Worm (Caenorhabditis elegans): ENCODE data around the gene C55C3.4.

- TF ChIP-seq unc-62 (GFP tag; optimal IDR thresholded peaks at IDR 0.05) (no peak), C04F5.9 (tag; optimal IDR thresholded peaks at IDR 0.05) (no peak), sptf-1 (tag; optimal IDR thresholded peaks at IDR 0.05) (no peak), ztf-4 (tag; optimal IDR thresholded peaks at IDR 0.05) (no peak), unc-130 (tag; optimal IDR thresholded peaks at IDR 0.05) (no peak), fos-1 (tag; optimal IDR thresholded peaks at IDR 0.05) (no peak), lin-35 (GFP tag; optimal IDR thresholded peaks at IDR 0.05) (no peak), fkh-4 (tag; optimal IDR thresholded peaks at IDR 0.05; ENCODE audit: borderline replicate concordance) (no peak), tlp-1 (tag; optimal IDR thresholded peaks at IDR 0.05) (no peak), lin-39 (tag; optimal IDR thresholded peaks at IDR 0.05) (no peak), blmp-1 (tag; optimal IDR thresholded peaks at IDR 0.05) (no peak)
Observed at ce11 chrIV:5645514-5646052, 32.4 kb downstream of the C55C3.4 start, which contains the start of the genes srd-8 and B0547.2.

Measured in whole organism, L1 larva.